Worm (Caenorhabditis elegans) whole organism, mixed stage, embryonic: Measurements from ENCODE around the gene C26E6.12.

Experiments
- tbx-8 ChIP-seq: fragments of 200-800 bp; sonication (Bioruptor generic); optimal IDR thresholded peaks from 2 replicates; lab custom pipeline; 2018; ENCODE audit warnings: mild to moderate bottlenecking, missing genetic modification characterization, moderate library complexity, missing compliant biosample characterization
- unc-62 ChIP-seq: fragments of 150-350 bp; optimal IDR thresholded peaks from 2 replicates; lab custom pipeline; 2014; ENCODE audit warnings: missing biosample characterization, missing genetic modification reagents, missing genetic modification characterization
- ztf-11 ChIP-seq: fragments of 150-350 bp; optimal IDR thresholded peaks from 2 replicates; lab custom pipeline; 2014; ENCODE audit warnings: missing biosample characterization, missing genetic modification characterization

ce11 chrIII:4895313-4895712 lies 36.7 kb downstream of the C26E6.12 start:
- no peak for TF ChIP-seq unc-62
- TF ChIP-seq tbx-8 (GFP tag; lab: Kevin White, UChicago) = no peak
- no peak for TF ChIP-seq ztf-11 (tag; lab: Kevin White, UChicago)
